Fruit fly (Drosophila melanogaster): ENCODE data around the gene CG3191.

The CG3191 gene

DNA sequence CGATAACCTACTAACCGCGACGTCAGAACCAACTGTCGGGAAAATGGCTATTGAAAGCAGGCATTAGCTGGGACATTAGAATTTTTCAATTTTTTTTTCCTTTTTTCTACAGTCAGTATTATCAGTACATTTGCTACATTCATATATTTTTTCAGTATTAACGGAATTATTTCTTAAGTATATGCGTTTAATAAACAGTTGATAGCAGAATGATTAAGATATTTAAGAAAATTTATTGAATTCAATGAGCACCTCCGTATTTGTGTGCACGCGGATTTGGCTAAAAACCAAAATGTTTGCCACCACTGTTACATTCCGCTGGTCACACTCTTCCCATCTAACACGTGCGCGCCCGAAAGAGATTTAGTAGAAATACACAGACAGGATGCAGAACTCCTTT lies 10.7 kb upstream of the CG3191 start, which contains the start of the genes temp and CG3071 (continued):
- TF ChIP-seq trh (GFP tag; optimal IDR thresholded peaks at IDR 0.05) (peak; percentile 20), CG15269 (tag; optimal IDR thresholded peaks at IDR 0.05) (peak; percentile 61), scrt (GFP tag; optimal IDR thresholded peaks at IDR 0.05) (no peak), CG10959 (GFP tag; IDR thresholded peaks at IDR 0.05) (no peak), crc (GFP tag; optimal IDR thresholded peaks at IDR 0.05) (peak; percentile 23), psq (GFP tag; optimal IDR thresholded peaks at IDR 0.05) (peak; percentile 10), dm (GFP tag; optimal IDR thresholded peaks at IDR 0.05) (peak; percentile 97), mam (GFP tag; optimal IDR thresholded peaks at IDR 0.05) (peak; percentile 80), Chrac-16 (GFP tag; optimal IDR thresholded peaks at IDR 0.05) (peak; percentile 66), unpg (GFP tag; optimal IDR thresholded peaks at IDR 0.05) (peak; percentile 43), GATAe (GFP tag; conservative IDR thresholded peaks at IDR 0.05) (no peak), CG11093 (GFP tag; IDR thresholded peaks at IDR 0.05) (no peak; the same call in 2 of the 3 replicates), CG4820 (GFP tag; optimal IDR thresholded peaks at IDR 0.05) (peak; percentile 44), CG6854 (GFP tag; optimal IDR thresholded peaks at IDR 0.05) (no peak), Hr51 (GFP tag; optimal IDR thresholded peaks at IDR 0.05) (peak; percentile 60 to 62), gfzf (GFP tag; optimal IDR thresholded peaks at IDR 0.05) (peak; percentile 64), crp (GFP tag; optimal IDR thresholded peaks at IDR 0.05) (peak; percentile 42 to 83), ind (GFP tag; optimal IDR thresholded peaks at IDR 0.05) (peak; percentile 63), CG11723 (GFP tag; optimal IDR thresholded peaks at IDR 0.05) (peak; percentile 36), pzg (GFP tag; optimal IDR thresholded peaks at IDR 0.05) (peak; percentile 43), CG9215 (GFP tag; IDR thresholded peaks at IDR 0.05) (peak; percentile 70; the same call in 1 of the 2 replicates), vvl (GFP tag; IDR thresholded peaks at IDR 0.05) (no peak), ac (GFP tag; optimal IDR thresholded peaks at IDR 0.05) (no peak), chn (GFP tag; optimal IDR thresholded peaks at IDR 0.05) (peak; percentile 67), CG3281 (GFP tag; optimal IDR thresholded peaks at IDR 0.05) (peak; percentile 56), CG1529 (GFP tag; optimal IDR thresholded peaks at IDR 0.05) (peak; percentile 4), pnt (GFP tag; optimal IDR thresholded peaks at IDR 0.05) (peak; percentile 58), CG2712 (tag; optimal IDR thresholded peaks at IDR 0.05) (peak; percentile 72), zfh1 (GFP tag; IDR thresholded peaks at IDR 0.05) (no peak), CG13775 (GFP tag; optimal IDR thresholded peaks at IDR 0.05) (peak; percentile 78), Oli (tag; optimal IDR thresholded peaks at IDR 0.05) (peak; percentile 61), CG15479 (GFP tag; optimal IDR thresholded peaks at IDR 0.05) (peak; percentile 61), sna (GFP tag; IDR thresholded peaks at IDR 0.05; ENCODE audit: partially characterized antibody) (no peak), vfl (GFP tag; optimal IDR thresholded peaks at IDR 0.05) (peak; percentile 54), sens (GFP tag) (peak; percentile 95), tna (GFP tag; IDR thresholded peaks at IDR 0.05; ENCODE audit: partially characterized antibody) (no peak), insv (GFP tag; optimal IDR thresholded peaks at IDR 0.05) (peak in 1 of 2 experiments; percentile 43), D19B (GFP tag; optimal IDR thresholded peaks at IDR 0.05) (peak; percentile 38), CG8765 (GFP tag; IDR thresholded peaks at IDR 0.05) (no peak), CG16815 (GFP tag; optimal IDR thresholded peaks at IDR 0.05) (peak; percentile 65), CG9727 (GFP tag; optimal IDR thresholded peaks at IDR 0.05) (peak; percentile 74), tx (GFP tag; optimal IDR thresholded peaks at IDR 0.05) (peak; percentile 47), kay (GFP tag; optimal IDR thresholded peaks at IDR 0.05) (peak; percentile 42), CG6272 (GFP tag; IDR thresholded peaks at IDR 0.05) (peak; percentile 56), slp2 (GFP tag; optimal IDR thresholded peaks at IDR 0.05) (no peak), Drgx (GFP tag; IDR thresholded peaks at IDR 0.05) (0 out of 2 replicates have a peak, but pooled peaks have one; percentile 26), CG11085 (GFP tag; IDR thresholded peaks at IDR 0.05) (peak; percentile 33; the same call in 1 of the 2 replicates), CG16863 (GFP tag; optimal IDR thresholded peaks at IDR 0.05) (peak; percentile 61), Atf6 (GFP tag; IDR thresholded peaks at IDR 0.05) (no peak), ems (GFP tag; optimal IDR thresholded peaks at IDR 0.05) (peak; percentile 34), Ets65A (GFP tag) (no peak), CG9876 (GFP tag; optimal IDR thresholded peaks at IDR 0.05) (peak; percentile 24)

All from whole organism, embryonic.